Worm (Caenorhabditis elegans): Measurements from ENCODE around the gene C31H1.1.

DNA sequence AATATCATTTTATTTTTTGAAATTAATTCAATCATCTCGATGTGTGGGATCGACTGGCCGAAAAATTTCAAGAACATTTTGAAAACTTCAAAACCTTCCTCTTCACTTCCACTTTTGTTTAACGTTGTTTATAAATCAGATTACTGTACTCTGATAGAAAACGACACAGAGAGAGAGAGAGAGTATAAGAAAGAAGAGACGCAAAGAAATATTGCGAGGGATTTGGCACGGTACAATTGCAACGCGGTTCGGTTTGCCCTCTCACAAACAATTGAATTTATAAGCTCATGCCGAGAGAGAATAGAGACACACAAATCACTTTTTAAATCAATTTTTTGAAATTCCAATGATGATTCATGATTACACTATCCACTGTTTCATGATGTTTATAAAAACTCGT is 9.1 kb downstream of the C31H1.1 start:
- TF ChIP-seq nhr-76 (tag; optimal IDR thresholded peaks at IDR 0.05) (no peak), snpc-4 (tag; optimal IDR thresholded peaks at IDR 0.05) (no peak), bed-3 (GFP tag; optimal IDR thresholded peaks at IDR 0.05) (no peak), ztf-11 (tag; optimal IDR thresholded peaks at IDR 0.05) (no peak), nhr-12 (tag; optimal IDR thresholded peaks at IDR 0.05) (no peak), cnd-1 (tag; optimal IDR thresholded peaks at IDR 0.05) (no peak), nhr-237 (tag; optimal IDR thresholded peaks at IDR 0.05) (no peak), nhr-2 (tag; optimal IDR thresholded peaks at IDR 0.05) (no peak), ceh-39 (tag; optimal IDR thresholded peaks at IDR 0.05) (no peak), nhr-28 (tag; optimal IDR thresholded peaks at IDR 0.05) (no peak), pha-4 (tag; optimal IDR thresholded peaks at IDR 0.05) (no peak), unc-62 (GFP tag; optimal IDR thresholded peaks at IDR 0.05) (no peak)
